Fruit fly (Drosophila melanogaster) whole organism, embryonic: Measurements from ENCODE around the gene CG8051.

Experiments used
- Blimp-1 ChIP-seq: fragments of 200-800 bp; sonication (Bioruptor generic); optimal IDR thresholded peaks from 3 replicates; lab custom pipeline; 2018; ENCODE audit warnings: missing biosample characterization, missing genetic modification characterization, mild to moderate bottlenecking, moderate library complexity, missing genetic modification reagents
- CG10274 ChIP-seq: fragments of 200-800 bp; sonication (Bioruptor generic); optimal IDR thresholded peaks from 3 replicates; lab custom pipeline; 2017; ENCODE audit warnings: missing biosample characterization, mild to moderate bottlenecking, missing genetic modification characterization
- CG10462 ChIP-seq: fragments of 200-800 bp; sonication (Bioruptor generic); optimal IDR thresholded peaks from 2 replicates; lab custom pipeline; 2016; ENCODE audit warnings: missing biosample characterization, missing genetic modification characterization
- CG10543 ChIP-seq: fragments of 200-800 bp; sonication (Bioruptor generic); optimal IDR thresholded peaks from 3 replicates; lab custom pipeline; 2017; ENCODE audit warnings: missing biosample characterization, mild to moderate bottlenecking, missing genetic modification characterization, moderate library complexity
- CG13287 ChIP-seq: fragments of 200-800 bp; sonication (Bioruptor generic); IDR thresholded peaks from 2 replicates; pipeline ENCODE4 v1.3.6; 2022; ENCODE audit warnings: missing biosample characterization, missing genetic modification characterization; ENCODE audit not compliant: partially characterized antibody
- CG15479 ChIP-seq: fragments of 200-800 bp; sonication (Bioruptor generic); optimal IDR thresholded peaks from 3 replicates; lab custom pipeline; 2019; ENCODE audit warnings: missing biosample characterization, mild to moderate bottlenecking, missing genetic modification characterization, moderate library complexity
- CG17568 ChIP-seq: fragments of 200-800 bp; sonication (Bioruptor generic); optimal IDR thresholded peaks from 2 replicates; lab custom pipeline; 2018; ENCODE audit warnings: missing biosample characterization, mild to moderate bottlenecking, missing genetic modification characterization, moderate library complexity
- CG17829 ChIP-seq: fragments of 200-800 bp; optimal IDR thresholded peaks from 2 replicates; lab custom pipeline; 2019; ENCODE audit warnings: missing biosample characterization, mild to moderate bottlenecking, missing genetic modification characterization, moderate library complexity
- CG18476 ChIP-seq: fragments of 200-800 bp; sonication (Bioruptor generic); optimal IDR thresholded peaks from 2 replicates; lab custom pipeline; 2016; ENCODE audit warnings: missing biosample characterization, mild to moderate bottlenecking, missing genetic modification characterization
- CG31224 ChIP-seq: fragments of 200-800 bp; sonication (Bioruptor generic); IDR thresholded peaks from 2 replicates; pipeline ENCODE4 v1.3.6; 2022; ENCODE audit warnings: missing biosample characterization, missing genetic modification characterization
- CG4424 ChIP-seq: fragments of 200-800 bp; sonication (Bioruptor generic); optimal IDR thresholded peaks from 3 replicates; lab custom pipeline; 2016; ENCODE audit warnings: missing biosample characterization, missing genetic modification characterization
- CG6813 ChIP-seq: fragments of 200-800 bp; sonication (Bioruptor generic); optimal IDR thresholded peaks from 2 replicates; lab custom pipeline; 2017; ENCODE audit warnings: missing biosample characterization, missing genetic modification characterization, mild to moderate bottlenecking, moderate library complexity, missing genetic modification reagents
- CG7372 ChIP-seq: fragments of 200-800 bp; sonication (Bioruptor generic); IDR thresholded peaks from 2 replicates; pipeline ENCODE4 v1.3.6; 2022; ENCODE audit warnings: missing biosample characterization, missing genetic modification characterization
- CG7745 ChIP-seq: fragments of 200-800 bp; sonication (Bioruptor generic); optimal IDR thresholded peaks from 2 replicates; lab custom pipeline; 2018; ENCODE audit warnings: missing biosample characterization, mild to moderate bottlenecking, missing genetic modification characterization, moderate library complexity
- CG9817 ChIP-seq: fragments of 200-800 bp; sonication (Bioruptor generic); optimal IDR thresholded peaks from 2 replicates; lab custom pipeline; 2018; ENCODE audit warnings: missing biosample characterization, mild to moderate bottlenecking, missing genetic modification characterization, moderate library complexity
- CTCF ChIP-seq: fragments of 200-800 bp; sonication (Bioruptor generic); optimal IDR thresholded peaks from 2 replicates; lab custom pipeline; 2017; ENCODE audit warnings: missing biosample characterization, mild to moderate bottlenecking, missing genetic modification characterization, moderate library complexity
- D19B ChIP-seq: fragments of 200-800 bp; sonication (Bioruptor generic); optimal IDR thresholded peaks from 2 replicates; lab custom pipeline; 2017; ENCODE audit warnings: missing biosample characterization, mild to moderate bottlenecking, missing genetic modification characterization
- Dfd ChIP-seq, 2 experiments: fragments of >200 bp; optimal IDR thresholded peaks; 2 replicates each; lab custom pipeline; 2017; ENCODE audit warnings: missing biosample characterization in 2 of 2, missing genetic modification characterization in 2 of 2
- Elba2 ChIP-seq: fragments of 200-800 bp; sonication (Bioruptor generic); optimal IDR thresholded peaks from 3 replicates; lab custom pipeline; 2016; ENCODE audit warnings: missing biosample characterization, missing genetic modification characterization
- Fer3 ChIP-seq: fragments of 200-800 bp; sonication (Bioruptor generic); optimal IDR thresholded peaks from 2 replicates; lab custom pipeline; 2018; ENCODE audit warnings: missing biosample characterization, mild to moderate bottlenecking, missing genetic modification characterization, moderate library complexity
- Hmx ChIP-seq: fragments of 200-800 bp; sonication (Bioruptor generic); optimal IDR thresholded peaks from 2 replicates; lab custom pipeline; 2016; ENCODE audit warnings: missing biosample characterization, missing genetic modification characterization
- Hr78 ChIP-seq, 2 experiments: fragments of 200-800 bp in 1 of 2; fragments of >200 bp in 1 of 2; sonication (Bioruptor generic) in 1 of 2; optimal IDR thresholded peaks; 2 replicates each; lab custom pipeline; 2017 to 2019; ENCODE audit warnings: missing biosample characterization in 2 of 2, missing genetic modification characterization in 2 of 2, mild to moderate bottlenecking in 1 of 2, moderate library complexity in 1 of 2
- MESR4 ChIP-seq: fragments of 200-800 bp; sonication (Bioruptor generic); optimal IDR thresholded peaks from 2 replicates; lab custom pipeline; 2018; ENCODE audit warnings: missing biosample characterization, mild to moderate bottlenecking, missing genetic modification characterization, moderate library complexity
- Max ChIP-seq: fragments of 200-800 bp; sonication (Bioruptor generic); optimal IDR thresholded peaks from 2 replicates; lab custom pipeline; 2016; ENCODE audit warnings: missing biosample characterization, mild to moderate bottlenecking, missing genetic modification characterization
- Med ChIP-seq: fragments of 200-800 bp; sonication (Bioruptor generic); peaks from one replicate; lab custom pipeline; 2016; ENCODE audit warnings: missing biosample characterization, missing genetic modification characterization, mild to moderate bottlenecking, inconsistent platforms, moderate library complexity
- Mes4 ChIP-seq: fragments of 200-800 bp; sonication (Bioruptor generic); optimal IDR thresholded peaks from 2 replicates; lab custom pipeline; 2016; ENCODE audit warnings: missing biosample characterization, missing genetic modification characterization
- Nf-YA ChIP-seq: fragments of 200-800 bp; sonication (Bioruptor generic); IDR thresholded peaks from 2 replicates; pipeline ENCODE4 v1.3.6; 2022; ENCODE audit warnings: missing biosample characterization, missing genetic modification characterization
- Scr ChIP-seq: fragments of 200-800 bp; sonication (Bioruptor generic); IDR thresholded peaks from 2 replicates; pipeline ENCODE4 v1.3.6; 2022; ENCODE audit warnings: missing biosample characterization, missing genetic modification characterization; ENCODE audit not compliant: partially characterized antibody
- Ssrp ChIP-seq: fragments of 200-800 bp; sonication (Bioruptor generic); optimal IDR thresholded peaks from 2 replicates; lab custom pipeline; 2018; ENCODE audit warnings: missing biosample characterization, mild to moderate bottlenecking, missing genetic modification characterization, moderate library complexity
- amos ChIP-seq: fragments of 200-800 bp; sonication (Bioruptor generic); IDR thresholded peaks from 2 replicates; pipeline ENCODE4 v1.3.6; 2022; ENCODE audit warnings: missing biosample characterization, missing genetic modification characterization; ENCODE audit not compliant: partially characterized antibody
- bigmax ChIP-seq: fragments of 200-800 bp; sonication (Bioruptor generic); optimal IDR thresholded peaks from 2 replicates; lab custom pipeline; 2018; ENCODE audit warnings: missing biosample characterization, mild to moderate bottlenecking, missing genetic modification characterization
- br ChIP-seq: fragments of >200 bp; optimal IDR thresholded peaks from 2 replicates; lab custom pipeline; 2017
- bsh ChIP-seq, 2 experiments: fragments of 200-800 bp; sonication (Bioruptor generic); optimal IDR thresholded peaks; 2 replicates each; lab custom pipeline; 2017 to 2018; ENCODE audit warnings: mild to moderate bottlenecking in 2 of 2, missing biosample characterization in 2 of 2, missing genetic modification characterization in 2 of 2, moderate library complexity in 1 of 2
- cas ChIP-seq: fragments of 200-800 bp; sonication (Bioruptor generic); IDR thresholded peaks from 2 replicates; pipeline ENCODE4 v1.3.6; 2022; ENCODE audit warnings: missing biosample characterization, missing genetic modification characterization
- chm ChIP-seq: fragments of 200-800 bp; sonication (Bioruptor generic); IDR thresholded peaks from 2 replicates; pipeline ENCODE4 v1.3.6; 2022; ENCODE audit warnings: missing biosample characterization, missing genetic modification characterization
- crol ChIP-seq: fragments of 200-800 bp; sonication (Bioruptor generic); IDR thresholded peaks from 2 replicates; pipeline ENCODE4 v1.3.6; 2022; ENCODE audit warnings: missing biosample characterization, missing genetic modification characterization
- dpn ChIP-seq, 2 experiments: fragments of 200-800 bp; sonication (Bioruptor generic); optimal IDR thresholded peaks; 3 replicates each; lab custom pipeline; 2016; ENCODE audit warnings: missing biosample characterization in 2 of 2, missing genetic modification characterization in 2 of 2
- emc ChIP-seq: fragments of 200-800 bp; sonication (Bioruptor generic); optimal IDR thresholded peaks from 2 replicates; lab custom pipeline; 2016; ENCODE audit warnings: missing biosample characterization, missing genetic modification characterization
- ewg ChIP-seq: fragments of 200-800 bp; sonication (Bioruptor generic); optimal IDR thresholded peaks from 3 replicates; lab custom pipeline; 2017; ENCODE audit warnings: mild to moderate bottlenecking, missing biosample characterization, missing genetic modification reagents, missing genetic modification characterization
- ftz-f1 ChIP-seq: fragments of 200-800 bp; sonication (Bioruptor generic); optimal IDR thresholded peaks from 2 replicates; lab custom pipeline; 2016; ENCODE audit warnings: missing biosample characterization, missing genetic modification characterization
- gce ChIP-seq: fragments of 200-800 bp; sonication (Bioruptor generic); IDR thresholded peaks from 3 replicates; pipeline ENCODE4 v1.3.6; 2022; ENCODE audit warnings: missing biosample characterization, missing genetic modification characterization
- jing ChIP-seq: fragments of 200-800 bp; sonication (Bioruptor generic); optimal IDR thresholded peaks from 2 replicates; lab custom pipeline; 2018; ENCODE audit warnings: missing biosample characterization, mild to moderate bottlenecking, missing genetic modification characterization
- lab ChIP-seq: fragments of 200-800 bp; sonication (Bioruptor generic); optimal IDR thresholded peaks from 3 replicates; lab custom pipeline; 2017; ENCODE audit warnings: missing biosample characterization, missing genetic modification characterization, mild to moderate bottlenecking, moderate library complexity, missing genetic modification reagents
- lilli ChIP-seq: fragments of 200-800 bp; sonication (Bioruptor generic); optimal IDR thresholded peaks from 3 replicates; lab custom pipeline; 2016; ENCODE audit warnings: missing biosample characterization, missing genetic modification characterization
- org-1 ChIP-seq: fragments of 200-800 bp; sonication (Bioruptor generic); optimal IDR thresholded peaks from 2 replicates; lab custom pipeline; 2017; ENCODE audit warnings: missing biosample characterization, missing genetic modification characterization
- peb ChIP-seq: fragments of 200-800 bp; sonication (Bioruptor generic); IDR thresholded peaks from 2 replicates; pipeline ENCODE4 v1.3.6; 2022; ENCODE audit warnings: missing biosample characterization, missing genetic modification characterization
- pros ChIP-seq: fragments of 200-800 bp; sonication (Bioruptor generic); optimal IDR thresholded peaks from 3 replicates; lab custom pipeline; 2019; ENCODE audit warnings: missing biosample characterization, mild to moderate bottlenecking, missing genetic modification characterization, moderate library complexity
- ranshi ChIP-seq: fragments of 200-800 bp; sonication (Bioruptor generic); IDR thresholded peaks from 2 replicates; pipeline ENCODE4 v1.3.6; 2022; ENCODE audit warnings: missing biosample characterization, missing genetic modification characterization
- sqz ChIP-seq: fragments of 200-800 bp; sonication (Bioruptor generic); optimal IDR thresholded peaks from 3 replicates; lab custom pipeline; 2018; ENCODE audit warnings: missing biosample characterization, mild to moderate bottlenecking, missing genetic modification characterization
- ssp ChIP-seq: fragments of 200-800 bp; sonication (Bioruptor generic); IDR thresholded peaks from 2 replicates; pipeline ENCODE4 v1.3.6; 2022; ENCODE audit warnings: missing biosample characterization, missing genetic modification characterization

CG8051 gene

dm6 chrX:19354628-19355101, 46.9 kb upstream of the CG8051 start (continued):
- no peak for TF ChIP-seq CG7372
- TF ChIP-seq CG10274: peak; percentile 1
- TF ChIP-seq Mes4: no peak
- TF ChIP-seq cas: no peak
- TF ChIP-seq bsh (GFP tag; optimal IDR thresholded peaks at IDR 0.05; lab: Kevin White, UChicago): peak; percentile 37 to 68
- peak; percentile 6 for TF ChIP-seq Fer3 (tag; lab: Kevin White, UChicago)
- no peak for TF ChIP-seq pros (GFP tag; lab: Kevin White, UChicago)
- peak; percentile 25 for TF ChIP-seq CG4424
- no peak for TF ChIP-seq jing (GFP tag; lab: Kevin White, UChicago)
- peak in 1 of 2 experiments; percentile 9 for TF ChIP-seq Hr78 (GFP tag; optimal IDR thresholded peaks at IDR 0.05; lab: Kevin White, UChicago)
- TF ChIP-seq Ssrp: peak; percentile 56
- TF ChIP-seq bigmax (GFP tag; lab: Kevin White, UChicago): no peak
- peak; percentile 24 for TF ChIP-seq ewg (GFP tag; lab: Kevin White, UChicago)
- no peak for TF ChIP-seq CG17568 (GFP tag; lab: Kevin White, UChicago)
- no peak for TF ChIP-seq Hmx (GFP tag; lab: Kevin White, UChicago)
- TF ChIP-seq CG13287 (GFP tag; lab: Robert Waterston, UW): no peak
- no peak for TF ChIP-seq Max
- TF ChIP-seq ssp (GFP tag; lab: Robert Waterston, UW): no peak
- peak; percentile 28 to 53 for TF ChIP-seq dpn (GFP tag; optimal IDR thresholded peaks at IDR 0.05; lab: Kevin White, UChicago)
- TF ChIP-seq br (lab: Kevin White, UChicago): no peak
- no peak for TF ChIP-seq emc
- TF ChIP-seq CG10462: no peak
- TF ChIP-seq CG9817 (tag; lab: Kevin White, UChicago): peak; percentile 13
- peak; percentile 35 for TF ChIP-seq org-1 (GFP tag; lab: Kevin White, UChicago)
- peak; percentile 54 for TF ChIP-seq lilli (GFP tag; lab: Kevin White, UChicago)
- peak; percentile 54 for TF ChIP-seq lab (GFP tag; lab: Kevin White, UChicago)
- no peak for TF ChIP-seq CG18476 (GFP tag; lab: Kevin White, UChicago)
- no peak for TF ChIP-seq MESR4 (GFP tag; lab: Kevin White, UChicago)
- TF ChIP-seq ranshi: no peak

dm6 chrX:19353442-19354204, 45.9 kb upstream of the CG8051 start:
- TF ChIP-seq crol (GFP tag; lab: Robert Waterston, UW) (peak; percentile 65), Elba2 (GFP tag; lab: Kevin White, UChicago) (no peak), CG7745 (tag; lab: Kevin White, UChicago) (peak; percentile 15), amos (no peak), CG31224 (GFP tag; lab: Robert Waterston, UW) (no peak), ftz-f1 (GFP tag; lab: Kevin White, UChicago) (no peak), Scr (GFP tag; lab: Robert Waterston, UW) (0 out of 2 replicates have a peak, but pooled peaks have one; percentile 11), CG17829 (tag; lab: Kevin White, UChicago) (no peak), Nf-YA (no peak), CG15479 (no peak), CG10543 (GFP tag; lab: Kevin White, UChicago) (peak; percentile 49), sqz (peak; percentile 81), Fer3 (tag; lab: Kevin White, UChicago) (no peak), Blimp-1 (GFP tag; lab: Kevin White, UChicago) (no peak), gce (GFP tag; lab: Robert Waterston, UW) (no peak), CG6813 (GFP tag; lab: Kevin White, UChicago) (no peak), Dfd (GFP tag; optimal IDR thresholded peaks at IDR 0.05; lab: Kevin White, UChicago) (no peak), chm (GFP tag; lab: Robert Waterston, UW) (0 out of 2 replicates have a peak, but pooled peaks have one; percentile 8), CTCF (no peak), Med (peak; percentile 27), peb (GFP tag; lab: Robert Waterston, UW) (no peak), D19B (peak; percentile 73)
